Worm (Caenorhabditis elegans): Measurements from ENCODE around the gene B0304.4.

DNA sequence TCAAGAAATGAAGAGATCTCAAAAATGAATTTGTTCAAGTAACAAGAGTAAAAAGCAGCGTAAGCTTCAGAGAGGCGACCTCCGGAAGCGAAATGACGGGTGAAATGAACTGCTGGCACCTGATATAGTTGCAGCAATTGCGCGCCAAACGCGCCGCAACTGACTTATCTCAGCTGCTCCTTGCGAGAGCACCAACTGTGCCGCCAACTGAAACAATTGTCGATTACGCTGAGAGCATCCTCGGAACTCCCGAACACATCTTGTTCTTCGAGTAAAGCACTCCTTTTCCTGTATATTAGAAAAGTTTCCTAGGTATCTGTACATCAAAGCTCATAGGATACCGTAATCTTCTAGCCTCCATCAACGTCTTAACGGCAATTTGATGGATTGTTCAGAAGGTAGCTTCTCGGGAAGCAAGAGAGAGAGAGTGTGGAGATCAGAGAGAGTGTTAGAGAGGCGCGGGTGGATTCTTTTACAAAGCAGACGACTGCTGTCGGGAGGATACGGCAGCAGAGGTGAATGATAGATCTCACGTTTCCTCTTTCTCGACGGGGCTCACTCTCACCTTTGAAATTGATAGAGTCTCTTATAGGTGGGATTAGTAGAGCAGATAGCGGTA, 2.9 kb downstream of the B0304.4 start:
- no peak for TF ChIP-seq W03F9.2 (tag; optimal IDR thresholded peaks at IDR 0.05)
- no peak for TF ChIP-seq him-1 (tag; optimal IDR thresholded peaks at IDR 0.05)
